Fruit fly (Drosophila melanogaster) whole organism, adult: ENCODE results near the gene CG7335.

ENCODE experiments used
- CG11617 ChIP-seq: fragments of 200-800 bp; sonication (Bioruptor generic); optimal IDR thresholded peaks from 2 replicates; lab custom pipeline; 2017; ENCODE audit warnings: mild to moderate bottlenecking, missing biosample characterization, missing genetic modification reagents, missing genetic modification characterization
- CG7045 ChIP-seq: fragments of 200-800 bp; sonication (Bioruptor generic); optimal IDR thresholded peaks from 2 replicates; lab custom pipeline; 2017; ENCODE audit warnings: missing biosample characterization, mild to moderate bottlenecking, missing genetic modification characterization

dm6 chr3L:20104543-20105046, 28.5 kb downstream of the CG7335 start:
- no peak for TF ChIP-seq CG7045 (GFP tag; lab: Kevin White, UChicago)
- no peak for TF ChIP-seq CG11617 (GFP tag; lab: Kevin White, UChicago)
